Fruit fly (Drosophila melanogaster): ENCODE data around the gene Rbcn-3B.
A peak's percentile ranks its signal among the peaks of the same experiment; 100 is the strongest.

Gene Rbcn-3B

dm6 chrX:1947178-1947872, 38.6 kb downstream of the Rbcn-3B start:
- TF ChIP-seq CG8478 (optimal IDR thresholded peaks at IDR 0.05) (no peak), CTCF (optimal IDR thresholded peaks at IDR 0.05) (no peak)

DNA sequence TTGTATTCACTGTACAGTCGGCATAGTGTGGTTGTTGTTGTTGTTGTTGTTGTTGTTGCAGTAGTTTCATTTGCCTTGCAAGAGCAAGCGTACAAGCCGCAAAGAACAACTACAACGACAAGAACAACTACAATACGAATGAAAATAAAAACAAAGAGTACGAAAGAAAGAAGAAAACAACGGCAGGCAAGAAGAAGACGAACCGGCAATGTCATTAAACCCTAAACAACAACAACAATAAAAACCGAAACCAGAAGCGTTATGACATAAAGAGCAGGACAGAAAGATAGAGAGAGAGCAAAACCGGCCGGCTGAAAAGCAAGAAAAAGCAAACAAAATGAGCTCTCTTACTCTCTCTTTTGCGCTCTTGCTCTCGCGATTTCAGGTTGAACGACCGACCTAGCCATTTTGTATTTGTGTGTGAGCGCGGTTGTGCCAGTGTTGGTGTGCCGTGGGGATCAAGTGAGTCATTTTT, 39.2 kb downstream of the Rbcn-3B start:
- TF ChIP-seq CG8478 (optimal IDR thresholded peaks at IDR 0.05), result no peak

DNA sequence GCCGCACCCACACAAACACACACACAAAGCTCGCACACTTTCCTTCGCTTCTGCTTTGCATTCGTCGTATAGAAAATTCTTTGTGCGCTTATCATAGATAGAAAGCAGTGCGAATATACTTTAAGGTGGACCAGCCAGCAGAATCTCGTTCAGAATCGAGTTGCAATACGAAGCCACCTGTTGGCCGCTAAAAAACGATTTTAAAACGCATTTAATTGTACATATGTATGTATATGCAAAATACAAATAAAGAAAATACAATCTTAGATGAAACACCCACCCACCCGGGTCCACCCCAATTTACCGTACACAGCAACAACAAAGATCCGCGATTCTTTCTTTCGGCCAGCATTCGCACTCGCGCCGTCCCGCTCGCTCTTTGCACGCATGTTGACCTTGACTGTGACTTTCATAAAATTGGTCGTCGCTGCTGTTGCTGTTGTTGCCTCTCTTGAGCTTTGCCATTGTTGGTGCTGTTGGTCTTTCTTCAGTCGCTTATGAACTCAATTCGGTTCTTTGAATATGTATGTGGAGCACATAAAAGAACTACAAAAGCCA, 39.9 kb downstream of the Rbcn-3B start:
- TF ChIP-seq CTCF (optimal IDR thresholded peaks at IDR 0.05) (no peak), CG8478 (optimal IDR thresholded peaks at IDR 0.05) (no peak)

DNA sequence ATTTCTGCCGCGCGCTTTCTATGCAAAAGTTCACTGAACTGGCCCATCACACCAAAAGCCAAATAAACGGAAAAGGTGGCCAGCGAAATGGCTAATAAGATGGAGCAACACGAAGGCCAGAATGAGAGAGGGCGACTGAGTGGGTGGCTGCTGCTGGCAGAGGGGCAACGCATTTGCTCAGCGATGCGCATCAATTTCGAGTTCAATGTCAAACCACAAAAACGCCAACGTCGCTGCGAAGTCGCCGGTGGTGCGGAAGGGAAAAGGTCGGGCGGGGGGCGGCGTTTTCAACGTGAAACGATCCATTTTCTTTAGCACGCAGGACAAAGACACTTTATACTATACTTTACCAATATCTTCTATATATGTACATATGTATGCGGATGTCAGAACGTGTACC, 40.9 kb downstream of the Rbcn-3B start:
- TF ChIP-seq CG8478 (optimal IDR thresholded peaks at IDR 0.05), result no peak
- TF ChIP-seq CTCF (optimal IDR thresholded peaks at IDR 0.05), result no peak

DNA sequence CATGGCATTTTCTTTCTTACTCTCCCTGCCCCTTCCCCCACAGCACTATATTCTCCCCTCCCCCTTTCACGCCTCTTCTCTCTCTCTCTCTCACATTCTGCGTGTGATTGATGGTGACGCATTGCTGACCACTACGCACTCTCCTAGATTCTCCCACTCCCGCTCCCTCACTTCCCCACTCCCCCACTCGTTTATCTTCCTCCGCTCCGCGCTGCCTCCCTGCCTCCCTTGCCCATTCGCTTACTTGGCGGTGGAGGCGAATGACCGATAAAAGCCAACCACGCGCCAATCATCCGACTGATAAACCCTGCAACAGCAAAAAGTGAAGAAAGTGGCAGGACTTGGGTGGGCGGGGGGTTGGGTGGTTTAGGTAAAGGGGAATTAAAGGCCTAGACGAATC, 41.6 kb downstream of the Rbcn-3B start:
- TF ChIP-seq CTCF (optimal IDR thresholded peaks at IDR 0.05) (no peak), CG8478 (optimal IDR thresholded peaks at IDR 0.05) (no peak)

DNA sequence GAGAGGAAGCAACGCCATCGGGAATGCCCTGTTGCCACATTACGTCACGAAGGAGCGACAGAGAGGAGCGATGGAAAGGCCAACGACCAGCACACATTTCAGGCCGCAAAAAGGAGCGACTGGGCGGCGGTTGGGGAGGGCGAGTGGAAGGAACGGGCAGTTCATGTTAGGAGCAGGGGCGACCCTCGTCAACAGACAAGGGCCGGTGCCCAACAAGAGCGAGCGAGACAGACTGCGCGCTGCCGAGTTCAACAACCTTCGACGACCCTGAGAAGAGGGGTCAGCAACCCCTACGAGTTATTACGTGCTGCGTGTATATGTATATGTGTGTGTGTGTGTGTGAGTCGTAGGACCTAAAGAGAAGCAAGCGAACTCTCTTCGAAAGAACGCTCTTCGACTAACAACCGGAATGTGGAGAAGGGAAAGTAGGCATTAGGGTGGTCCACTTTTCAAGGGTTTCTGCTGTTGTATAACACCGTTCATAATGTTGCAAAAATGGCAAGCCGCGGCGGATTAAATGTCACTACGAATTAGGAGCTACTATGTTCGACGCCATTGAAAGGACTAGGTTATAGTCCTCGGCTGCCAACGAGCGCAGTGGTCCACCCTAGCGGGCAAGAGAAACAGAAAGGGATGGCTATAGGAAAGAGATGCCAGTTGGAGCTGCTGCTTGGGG, 42.8 kb downstream of the Rbcn-3B start:
- TF ChIP-seq CG8478 (optimal IDR thresholded peaks at IDR 0.05) (no peak), CTCF (optimal IDR thresholded peaks at IDR 0.05) (no peak)

- TF ChIP-seq CG8478 (optimal IDR thresholded peaks at IDR 0.05) (no peak), CTCF (optimal IDR thresholded peaks at IDR 0.05) (peak; percentile 99 to 100)
These were observed 44.2 kb downstream of the Rbcn-3B start for dm6 chrX:1952898-1953297.

dm6 chrX:1963192-1963590, 54.5 kb downstream of the Rbcn-3B start:
- TF ChIP-seq CG8478 (optimal IDR thresholded peaks at IDR 0.05) (no peak), CTCF (optimal IDR thresholded peaks at IDR 0.05) (no peak)

- TF ChIP-seq CG8478 (optimal IDR thresholded peaks at IDR 0.05) (no peak), CTCF (optimal IDR thresholded peaks at IDR 0.05) (no peak)
These were observed 55.0 kb downstream of the Rbcn-3B start for dm6 chrX:1963591-1964216.

DNA sequence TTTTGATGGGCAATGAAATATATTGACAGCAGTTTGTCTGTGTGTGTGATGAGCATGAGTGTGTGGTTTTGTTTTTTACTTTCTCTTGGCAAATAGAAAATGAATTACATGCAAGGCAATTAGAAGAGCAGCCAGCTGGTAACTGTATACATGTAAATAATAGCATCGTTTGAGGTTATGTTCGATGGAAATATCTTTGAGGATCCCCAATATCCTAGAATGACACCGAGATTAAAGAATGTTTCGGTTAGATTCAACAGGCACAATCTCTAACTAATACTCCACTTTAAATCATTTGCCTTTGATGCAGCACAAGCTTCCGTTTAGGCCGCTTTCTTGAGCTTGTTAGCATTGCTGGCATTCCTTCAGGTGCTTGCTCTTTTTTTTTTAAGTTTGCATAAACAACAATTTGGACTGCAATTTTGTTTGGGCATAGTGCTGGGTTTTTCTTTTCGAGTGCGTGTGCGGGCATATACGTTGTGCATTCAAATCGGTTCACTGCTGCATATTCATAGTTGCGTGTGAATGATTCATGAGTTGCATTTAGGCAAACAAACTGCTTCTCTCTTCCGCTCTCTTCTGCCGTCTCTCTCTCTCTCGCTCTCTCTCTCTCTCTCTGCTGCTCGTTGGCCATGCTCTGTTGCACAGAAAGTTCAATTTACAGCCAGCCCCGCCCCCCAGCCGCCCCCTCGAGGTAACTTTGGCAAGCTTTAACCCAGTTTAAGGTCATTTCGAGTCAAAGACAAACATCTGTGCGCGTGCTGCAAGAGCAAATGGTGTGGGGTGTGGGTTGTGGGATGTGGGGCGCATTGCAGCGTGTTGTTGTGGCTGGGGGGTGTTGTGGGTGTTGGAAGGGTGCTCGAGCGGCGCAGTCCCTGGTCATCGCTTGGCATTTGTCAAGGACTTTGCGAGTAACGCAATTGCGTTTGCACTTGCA, 56.0 kb downstream of the Rbcn-3B start:
- no peak for TF ChIP-seq CTCF (optimal IDR thresholded peaks at IDR 0.05)
- TF ChIP-seq CG8478 (optimal IDR thresholded peaks at IDR 0.05), result no peak

dm6 chrX:1965512-1965911, 56.8 kb downstream of the Rbcn-3B start:
- TF ChIP-seq CG8478 (optimal IDR thresholded peaks at IDR 0.05), result no peak
- no peak for TF ChIP-seq CTCF (optimal IDR thresholded peaks at IDR 0.05)

- no peak for TF ChIP-seq CTCF (optimal IDR thresholded peaks at IDR 0.05)
- TF ChIP-seq CG8478 (optimal IDR thresholded peaks at IDR 0.05), result no peak
These were observed 57.5 kb downstream of the Rbcn-3B start for dm6 chrX:1965979-1966778.
